Worm (Caenorhabditis elegans): ENCODE data around the gene ZK596.3.

- TF ChIP-seq nhr-12 (tag; optimal IDR thresholded peaks at IDR 0.05), result no peak
- TF ChIP-seq M03D4.4 (tag; optimal IDR thresholded peaks at IDR 0.05), result no peak
- TF ChIP-seq blmp-1 (tag; optimal IDR thresholded peaks at IDR 0.05), result no peak
- no peak for TF ChIP-seq nhr-76 (tag; optimal IDR thresholded peaks at IDR 0.05)
- no peak for TF ChIP-seq sptf-1 (tag; optimal IDR thresholded peaks at IDR 0.05)
- TF ChIP-seq nhr-237 (tag; optimal IDR thresholded peaks at IDR 0.05), result no peak
- no peak for TF ChIP-seq unc-62 (GFP tag; optimal IDR thresholded peaks at IDR 0.05)
Measured at ce11 chrIV:10904282-10904681, at the start of gene ZK596.3.
